Fruit fly (Drosophila melanogaster): ENCODE results near the gene CG4594.

dm6 chr2L:9930280-9930679 lies 10.3 kb downstream of the CG4594 start, which contains the start of gene CG42367:
- TF ChIP-seq CG8478 (optimal IDR thresholded peaks at IDR 0.05): no peak
- no peak for TF ChIP-seq Dll (optimal IDR thresholded peaks at IDR 0.05)
- TF ChIP-seq pan (optimal IDR thresholded peaks at IDR 0.05): no peak
- no peak for TF ChIP-seq usp (GFP tag; optimal IDR thresholded peaks at IDR 0.05)
- no peak for TF ChIP-seq EcR (GFP tag; optimal IDR thresholded peaks at IDR 0.05)
- TF ChIP-seq psq (optimal IDR thresholded peaks at IDR 0.05): no peak

Measured in whole organism.